In genomic region chrX:2580524-2580981, ce11 we compare ENCODE assay signal across 2 worm cellular contexts.
TF ChIP-seq lines count a peak whose summit lies in the region.

H01M10.1 (minus strand) TSS chrX:2580574.

TF ChIP-seq in whole organism, L1 larva, 84 proteins besides CTCF, POLR2A, EP300 and RAD21 (continued from another document):
- no peak for TF ChIP-seq nhr-76 (tag; optimal IDR thresholded peaks at IDR 0.05; lab: Kevin White, UChicago)
- TF ChIP-seq tlp-1 (tag; optimal IDR thresholded peaks at IDR 0.05; lab: Kevin White, UChicago), result no peak
- TF ChIP-seq ztf-11 (tag; optimal IDR thresholded peaks at IDR 0.05; lab: Kevin White, UChicago), result no peak
- TF ChIP-seq sup-37 (GFP tag; optimal IDR thresholded peaks at IDR 0.05; lab: Kevin White, UChicago), result no peak
- TF ChIP-seq nhr-237 (tag; optimal IDR thresholded peaks at IDR 0.05; lab: Kevin White, UChicago), result no peak
- TF ChIP-seq nhr-20 (tag; optimal IDR thresholded peaks at IDR 0.05; lab: Kevin White, UChicago), result peak; percentile 31
- TF ChIP-seq fkh-10 (GFP tag; optimal IDR thresholded peaks at IDR 0.05; lab: Kevin White, UChicago), result no peak
- no peak for TF ChIP-seq dpl-1 (GFP tag; optimal IDR thresholded peaks at IDR 0.05; lab: Kevin White, UChicago)
- TF ChIP-seq lin-14 (GFP tag; optimal IDR thresholded peaks at IDR 0.05; lab: Kevin White, UChicago), result peak; percentile 9
- TF ChIP-seq lin-13 (GFP tag; optimal IDR thresholded peaks at IDR 0.05; lab: Kevin White, UChicago), result no peak
- TF ChIP-seq nhr-77 (tag; optimal IDR thresholded peaks at IDR 0.05; lab: Kevin White, UChicago), result no peak
- TF ChIP-seq nhr-71 (tag; optimal IDR thresholded peaks at IDR 0.05; lab: Kevin White, UChicago), result peak; percentile 34
- TF ChIP-seq irx-1 (tag; optimal IDR thresholded peaks at IDR 0.05; lab: Kevin White, UChicago), result no peak
- no peak for TF ChIP-seq dsc-1 (tag; optimal IDR thresholded peaks at IDR 0.05; lab: Kevin White, UChicago)
- no peak for TF ChIP-seq hlh-17 (GFP tag; optimal IDR thresholded peaks at IDR 0.05; lab: Kevin White, UChicago; ENCODE audit: borderline replicate concordance)
- TF ChIP-seq mef-2 (tag; optimal IDR thresholded peaks at IDR 0.05; lab: Kevin White, UChicago), result no peak
- peak in 1 of 2 experiments; percentile 4 for TF ChIP-seq mdl-1 (tag; optimal IDR thresholded peaks at IDR 0.05; lab: Kevin White, UChicago)
- TF ChIP-seq lin-39 (tag; optimal IDR thresholded peaks at IDR 0.05; lab: Kevin White, UChicago), result no peak
- no peak for TF ChIP-seq unc-30 (tag; optimal IDR thresholded peaks at IDR 0.05; lab: Kevin White, UChicago)
- no peak for TF ChIP-seq ces-1 (GFP tag; optimal IDR thresholded peaks at IDR 0.05; lab: Kevin White, UChicago)
- no peak for TF ChIP-seq nhr-90 (tag; optimal IDR thresholded peaks at IDR 0.05; lab: Kevin White, UChicago; ENCODE audit: poor library complexity)
- TF ChIP-seq alr-1 (tag; optimal IDR thresholded peaks at IDR 0.05; lab: Kevin White, UChicago; ENCODE audit: borderline replicate concordance), result no peak
- TF ChIP-seq egl-27 (tag; optimal IDR thresholded peaks at IDR 0.05; lab: Kevin White, UChicago), result no peak
- TF ChIP-seq F16B12.6 (tag; optimal IDR thresholded peaks at IDR 0.05; lab: Kevin White, UChicago), result no peak
- TF ChIP-seq nhr-84 (tag; optimal IDR thresholded peaks at IDR 0.05; lab: Kevin White, UChicago), result no peak
- no peak for TF ChIP-seq ceh-82 (tag; optimal IDR thresholded peaks at IDR 0.05; lab: Kevin White, UChicago)
- no peak for TF ChIP-seq snu-23 (GFP tag; optimal IDR thresholded peaks at IDR 0.05; lab: Kevin White, UChicago)
- no peak for TF ChIP-seq mep-1 (tag; optimal IDR thresholded peaks at IDR 0.05; lab: Kevin White, UChicago)

TF ChIP-seq in whole organism, L4 larva, 104 proteins besides CTCF, POLR2A, EP300 and RAD21 (continued from another document):
- TF ChIP-seq nhr-237 (tag; optimal IDR thresholded peaks at IDR 0.05; lab: Kevin White, UChicago) (no peak), nhr-11 (tag; optimal IDR thresholded peaks at IDR 0.05; lab: Kevin White, UChicago) (no peak), lin-39 (tag; optimal IDR thresholded peaks at IDR 0.05; lab: Kevin White, UChicago) (no peak), zfp-3 (GFP tag; conservative IDR thresholded peaks at IDR 0.05; lab: Robert Waterston, UW) (no peak), ces-1 (GFP tag; optimal IDR thresholded peaks at IDR 0.05; lab: Kevin White, UChicago) (no peak), php-3 (GFP tag; IDR thresholded peaks at IDR 0.05; lab: Robert Waterston, UW) (peak; percentile 83), spr-1 (tag; optimal IDR thresholded peaks at IDR 0.05; lab: Kevin White, UChicago) (no peak), ceh-20 (GFP tag; IDR thresholded peaks at IDR 0.05; lab: Robert Waterston, UW) (no peak), jun-1 (tag; optimal IDR thresholded peaks at IDR 0.05; lab: Kevin White, UChicago) (no peak), gei-8 (GFP tag; optimal IDR thresholded peaks at IDR 0.05; lab: Kevin White, UChicago) (no peak), ama-1 (optimal IDR thresholded peaks at IDR 0.05; lab: Kevin White, UChicago) (no peak), dmd-6 (GFP tag; IDR thresholded peaks at IDR 0.05; lab: Robert Waterston, UW) (peak; percentile 61), mxl-3 (GFP tag; optimal IDR thresholded peaks at IDR 0.05; lab: Kevin White, UChicago) (peak; percentile 14), sdz-12 (GFP tag; optimal IDR thresholded peaks at IDR 0.05; lab: Kevin White, UChicago) (no peak), unc-39 (tag; optimal IDR thresholded peaks at IDR 0.05; lab: Kevin White, UChicago) (no peak), tag-97 (GFP tag; IDR thresholded peaks at IDR 0.05; lab: Robert Waterston, UW) (no peak), ceh-44 (GFP tag; IDR thresholded peaks at IDR 0.05; lab: Robert Waterston, UW) (no peak), ZK337.2 (GFP tag; IDR thresholded peaks at IDR 0.05; lab: Robert Waterston, UW) (no peak), dpl-1 (GFP tag; optimal IDR thresholded peaks at IDR 0.05; lab: Kevin White, UChicago) (no peak), nhr-25 (tag; optimal IDR thresholded peaks at IDR 0.05; lab: Kevin White, UChicago; ENCODE audit: borderline replicate concordance, insufficient read depth) (no peak), madf-9 (GFP tag; conservative IDR thresholded peaks at IDR 0.05; lab: Robert Waterston, UW) (no peak), mxl-2 (GFP tag; conservative IDR thresholded peaks at IDR 0.05; lab: Robert Waterston, UW) (no peak), nhr-77 (tag; optimal IDR thresholded peaks at IDR 0.05; lab: Kevin White, UChicago) (peak; percentile 73), vab-7 (GFP tag; IDR thresholded peaks at IDR 0.05; lab: Robert Waterston, UW) (no peak), set-16 (GFP tag; IDR thresholded peaks at IDR 0.05; lab: Robert Waterston, UW) (no peak), Y105C5A.15 (GFP tag; IDR thresholded peaks at IDR 0.05; lab: Robert Waterston, UW) (no peak), mes-2 (tag; optimal IDR thresholded peaks at IDR 0.05; lab: Kevin White, UChicago; ENCODE audit: poor library complexity, severe bottlenecking) (peak; percentile 40), ceh-32 (tag; optimal IDR thresholded peaks at IDR 0.05; lab: Kevin White, UChicago; ENCODE audit: poor library complexity) (no peak), nhr-76 (tag; optimal IDR thresholded peaks at IDR 0.05; lab: Kevin White, UChicago) (no peak), nhr-111 (GFP tag; optimal IDR thresholded peaks at IDR 0.05; lab: Kevin White, UChicago) (no peak), lsy-2 (tag; optimal IDR thresholded peaks at IDR 0.05; lab: Kevin White, UChicago) (no peak), F26F4.8 (GFP tag; conservative IDR thresholded peaks at IDR 0.05; lab: Robert Waterston, UW) (no peak), T26A8.4 (GFP tag; IDR thresholded peaks at IDR 0.05; lab: Robert Waterston, UW) (no peak), ztf-7 (tag; optimal IDR thresholded peaks at IDR 0.05; lab: Kevin White, UChicago) (no peak), rbr-2 (tag; optimal IDR thresholded peaks at IDR 0.05; lab: Kevin White, UChicago) (no peak), arid-1 (GFP tag; conservative IDR thresholded peaks at IDR 0.05; lab: Robert Waterston, UW) (no peak), Y5F2A.4 (GFP tag; optimal IDR thresholded peaks at IDR 0.05; lab: Kevin White, UChicago) (no peak), D1046.2 (GFP tag; IDR thresholded peaks at IDR 0.05; lab: Robert Waterston, UW) (no peak), F44E2.7 (GFP tag; IDR thresholded peaks at IDR 0.05; lab: Robert Waterston, UW) (no peak), spr-3 (GFP tag; optimal IDR thresholded peaks at IDR 0.05; lab: Kevin White, UChicago) (no peak), lin-29 (GFP tag; IDR thresholded peaks at IDR 0.05; lab: Robert Waterston, UW) (no peak), nhr-42 (GFP tag; IDR thresholded peaks at IDR 0.05; lab: Robert Waterston, UW) (no peak), daf-16 (GFP tag; optimal IDR thresholded peaks at IDR 0.05; lab: Kevin White, UChicago) (no peak), daf-16 (tag; optimal IDR thresholded peaks at IDR 0.05; lab: Kevin White, UChicago) (peak; percentile 96), Y48G9A.11 (GFP tag; IDR thresholded peaks at IDR 0.05; lab: Robert Waterston, UW) (no peak), skn-1 (tag; optimal IDR thresholded peaks at IDR 0.05; lab: Kevin White, UChicago) (no peak), aha-1 (tag; lab: Kevin White, UChicago) (no peak), ceh-28 (tag; optimal IDR thresholded peaks at IDR 0.05; lab: Kevin White, UChicago) (no peak), zfp-2 (tag; optimal IDR thresholded peaks at IDR 0.05; lab: Kevin White, UChicago) (no peak), duxl-1 (tag; optimal IDR thresholded peaks at IDR 0.05; lab: Kevin White, UChicago; ENCODE audit: poor library complexity) (no peak), dmd-9 (GFP tag; IDR thresholded peaks at IDR 0.05; lab: Robert Waterston, UW) (no peak), hif-1 (tag; optimal IDR thresholded peaks at IDR 0.05; lab: Kevin White, UChicago) (no peak), unc-130 (GFP tag; optimal IDR thresholded peaks at IDR 0.05; lab: Kevin White, UChicago) (no peak), ceh-62 (tag; optimal IDR thresholded peaks at IDR 0.05; lab: Kevin White, UChicago) (no peak), hlh-30 (tag; optimal IDR thresholded peaks at IDR 0.05; lab: Kevin White, UChicago; ENCODE audit: insufficient read depth) (peak; percentile 52), F49E8.2 (tag; optimal IDR thresholded peaks at IDR 0.05; lab: Kevin White, UChicago; ENCODE audit: borderline replicate concordance) (no peak), mep-1 (tag; optimal IDR thresholded peaks at IDR 0.05; lab: Kevin White, UChicago) (peak; percentile 29)
